Worm (Caenorhabditis elegans) whole organism, mixed stage, embryonic: ENCODE measurements around the gene swt-6.

Source experiments
- blmp-1 ChIP-seq: fragments of 150-350 bp; optimal IDR thresholded peaks from 2 replicates; lab custom pipeline; 2014; ENCODE audit warnings: missing biosample characterization, missing genetic modification characterization
- ces-1 ChIP-seq: fragments of 150-350 bp; optimal IDR thresholded peaks from 2 replicates; lab custom pipeline; 2014; ENCODE audit warnings: missing biosample characterization, missing genetic modification reagents, missing genetic modification characterization
- elt-1 ChIP-seq: sonication (generic microtip); optimal IDR thresholded peaks from 2 replicates; lab custom pipeline; 2017; ENCODE audit warnings: missing genetic modification characterization, mild to moderate bottlenecking, missing compliant biosample characterization, antibody characterized with exemption, moderate library complexity, borderline replicate concordance; ENCODE audit not compliant: insufficient read depth
- lin-13 ChIP-seq: fragments of 150-350 bp; optimal IDR thresholded peaks from 2 replicates; lab custom pipeline; 2014; ENCODE audit warnings: missing biosample characterization, missing genetic modification characterization
- nhr-237 ChIP-seq: fragments of 150-350 bp; optimal IDR thresholded peaks from 2 replicates; lab custom pipeline; 2014; ENCODE audit warnings: missing biosample characterization, missing genetic modification characterization
- pha-4 ChIP-seq: fragments of 150-350 bp; optimal IDR thresholded peaks from 2 replicates; lab custom pipeline; 2018; ENCODE audit warnings: missing biosample characterization, missing genetic modification reagents, missing genetic modification characterization
- unc-62 ChIP-seq: fragments of 150-350 bp; optimal IDR thresholded peaks from 2 replicates; lab custom pipeline; 2014; ENCODE audit warnings: missing biosample characterization, missing genetic modification reagents, missing genetic modification characterization
- ztf-11 ChIP-seq: fragments of 150-350 bp; optimal IDR thresholded peaks from 2 replicates; lab custom pipeline; 2014; ENCODE audit warnings: missing biosample characterization, missing genetic modification characterization

- TF ChIP-seq nhr-237 (tag; lab: Kevin White, UChicago) = no peak
- no peak for TF ChIP-seq unc-62 (GFP tag; lab: Kevin White, UChicago)
- TF ChIP-seq pha-4 (tag; lab: Kevin White, UChicago) = no peak
- TF ChIP-seq blmp-1 (tag; lab: Kevin White, UChicago) = no peak
- no peak for TF ChIP-seq elt-1 (tag; lab: Kevin White, UChicago)
- no peak for TF ChIP-seq ztf-11 (tag; lab: Kevin White, UChicago)
- TF ChIP-seq lin-13 (tag; lab: Kevin White, UChicago) = no peak
- TF ChIP-seq ces-1 (GFP tag; lab: Kevin White, UChicago) = no peak
These were observed 44.8 kb upstream of the swt-6 start, which contains the start of gene C06B3.7 for ce11 chrV:13909400-13909799.
